Worm (Caenorhabditis elegans) whole organism, dauer: ENCODE data around the gene D1054.18.

Experiments
- unc-62 ChIP-seq: sonication (generic microtip); optimal IDR thresholded peaks from 2 replicates; lab custom pipeline; 2017; ENCODE audit warnings: missing biosample characterization, missing genetic modification reagents, missing genetic modification characterization

Gene D1054.18

ce11 chrV:10757128-10757527 is 43.9 kb downstream of the D1054.18 start:
- TF ChIP-seq unc-62 (GFP tag; lab: Kevin White, UChicago): no peak

- TF ChIP-seq unc-62 (GFP tag; lab: Kevin White, UChicago): no peak
These were observed 44.3 kb downstream of the D1054.18 start, which contains the start of gene irld-6 for ce11 chrV:10756698-10757097. TSS of gene irld-6 (minus strand) at chrV:10756798.

ce11 chrV:10754050-10754449 is 46.9 kb downstream of the D1054.18 start, which contains the start of gene F28H7.7:
TSS of gene F28H7.7 (minus strand) at chrV:10754150.
- TF ChIP-seq unc-62 (GFP tag; lab: Kevin White, UChicago): no peak
